Worm (Caenorhabditis elegans) whole organism, late embryonic: Measurements from ENCODE around the gene H10D18.1.

Experiments used
- ama-1 ChIP-seq: fragments of 150-350 bp; optimal IDR thresholded peaks from 2 replicates; lab custom pipeline; 2014
- ceh-6 ChIP-seq: fragments of 200-800 bp; sonication (Bioruptor generic); optimal IDR thresholded peaks from 2 replicates; lab custom pipeline; 2018; ENCODE audit warnings: mild to moderate bottlenecking, missing genetic modification characterization, missing compliant biosample characterization
- dmd-4 ChIP-seq: sonication (generic microtip); optimal IDR thresholded peaks from 2 replicates; lab custom pipeline; 2016; ENCODE audit warnings: borderline replicate concordance, missing genetic modification characterization, missing compliant biosample characterization
- nfya-1 ChIP-seq: sonication (generic microtip); optimal IDR thresholded peaks from 2 replicates; lab custom pipeline; 2017; ENCODE audit warnings: missing genetic modification characterization, mild to moderate bottlenecking, missing compliant biosample characterization, antibody characterized with exemption, moderate library complexity
- pqm-1 ChIP-seq: sonication (generic microtip); optimal IDR thresholded peaks from 2 replicates; lab custom pipeline; 2016; ENCODE audit warnings: missing genetic modification characterization, missing compliant biosample characterization
- syd-9 ChIP-seq: sonication (generic microtip); optimal IDR thresholded peaks from 2 replicates; lab custom pipeline; 2016; ENCODE audit warnings: mild to moderate bottlenecking, missing genetic modification characterization, moderate library complexity, missing compliant biosample characterization
- unc-55 ChIP-seq: sonication (generic microtip); optimal IDR thresholded peaks from 2 replicates; lab custom pipeline; 2017; ENCODE audit warnings: missing biosample characterization, missing genetic modification reagents, missing genetic modification characterization

- no peak for TF ChIP-seq ama-1 (lab: Kevin White, UChicago)
- no peak for TF ChIP-seq syd-9 (tag; lab: Kevin White, UChicago)
- no peak for TF ChIP-seq dmd-4 (tag; lab: Kevin White, UChicago)
- TF ChIP-seq pqm-1 (tag; lab: Kevin White, UChicago): no peak
- TF ChIP-seq nfya-1: no peak
- no peak for TF ChIP-seq unc-55 (GFP tag; lab: Kevin White, UChicago)
- TF ChIP-seq ceh-6 (GFP tag; lab: Kevin White, UChicago): no peak
Measured at ce11 chrV:3851760-3852159, 36.7 kb downstream of the H10D18.1 start.
